Worm (Caenorhabditis elegans) whole organism, early embryonic: ENCODE results near the gene clec-171.
A peak's percentile ranks its signal among the peaks of the same experiment; 100 is the strongest.

Experiments used
- B0310.2 ChIP-seq: sonication (generic microtip); optimal IDR thresholded peaks from 2 replicates; lab custom pipeline; 2016; ENCODE audit warnings: mild to moderate bottlenecking, missing genetic modification characterization, missing compliant biosample characterization
- F13C5.2 ChIP-seq: sonication (generic microtip); optimal IDR thresholded peaks from 2 replicates; lab custom pipeline; 2017; ENCODE audit warnings: mild to moderate bottlenecking, missing genetic modification characterization, inconsistent platforms, missing compliant biosample characterization
- aly-1 ChIP-seq: sonication (generic microtip); optimal IDR thresholded peaks from 2 replicates; lab custom pipeline; 2016; ENCODE audit warnings: missing genetic modification characterization, missing compliant biosample characterization
- ama-1 ChIP-seq: fragments of 150-350 bp; optimal IDR thresholded peaks from 2 replicates; lab custom pipeline; 2014
- ceh-13 ChIP-seq: fragments of 200-800 bp; sonication (Bioruptor generic); optimal IDR thresholded peaks from 2 replicates; lab custom pipeline; 2018; ENCODE audit warnings: mild to moderate bottlenecking, missing genetic modification characterization, missing compliant biosample characterization
- ceh-36 ChIP-seq: sonication (generic microtip); optimal IDR thresholded peaks from 2 replicates; lab custom pipeline; 2016; ENCODE audit warnings: missing genetic modification characterization, inconsistent platforms, missing compliant biosample characterization
- ets-7 ChIP-seq: sonication (generic microtip); optimal IDR thresholded peaks from 2 replicates; lab custom pipeline; 2016; ENCODE audit warnings: missing genotype, missing genetic modification characterization, missing compliant biosample characterization
- flt-1 ChIP-seq: fragments of 200-800 bp; sonication (Bioruptor generic); IDR thresholded peaks from 2 replicates; pipeline ENCODE4 v1.3.6; 2022; ENCODE audit warnings: missing genetic modification characterization, missing compliant biosample characterization
- hmbx-1 ChIP-seq: sonication (generic microtip); optimal IDR thresholded peaks from 2 replicates; lab custom pipeline; 2016; ENCODE audit warnings: mild to moderate bottlenecking, missing genetic modification characterization, missing compliant biosample characterization
- hmg-4 ChIP-seq: fragments of 200-800 bp; sonication (Bioruptor generic); optimal IDR thresholded peaks from 2 replicates; lab custom pipeline; 2018; ENCODE audit warnings: mild to moderate bottlenecking, missing genetic modification characterization, missing compliant biosample characterization
- hnd-1 ChIP-seq: sonication (generic microtip); optimal IDR thresholded peaks from 2 replicates; lab custom pipeline; 2016; ENCODE audit warnings: missing genetic modification characterization, missing compliant biosample characterization
- pes-1 ChIP-seq: fragments of 200-800 bp; sonication (Bioruptor generic); IDR thresholded peaks from 2 replicates; pipeline ENCODE4 v1.3.6; 2022; ENCODE audit warnings: missing genetic modification reagents, missing genetic modification characterization, missing compliant biosample characterization
- scrt-1 ChIP-seq: fragments of 200-800 bp; sonication (Bioruptor generic); IDR thresholded peaks from 2 replicates; pipeline ENCODE4 v1.3.6; 2022; ENCODE audit warnings: missing genetic modification characterization, missing compliant biosample characterization
- sea-1 ChIP-seq: fragments of 200-800 bp; sonication (Bioruptor generic); conservative IDR thresholded peaks from 2 replicates; pipeline ENCODE4 v1.3.6; 2022; ENCODE audit warnings: missing genetic modification characterization, missing compliant biosample characterization
- tbx-11 ChIP-seq: fragments of 200-800 bp; sonication (Bioruptor generic); IDR thresholded peaks from 2 replicates; pipeline ENCODE4 v1.3.6; 2022; ENCODE audit warnings: missing genetic modification characterization, missing compliant biosample characterization
- tbx-37 ChIP-seq: fragments of 200-800 bp; sonication (Bioruptor generic); conservative IDR thresholded peaks from 2 replicates; pipeline ENCODE4 v1.3.6; 2022; ENCODE audit warnings: missing genetic modification reagents, missing genetic modification characterization, missing compliant biosample characterization
- tra-4 ChIP-seq: sonication (generic microtip); optimal IDR thresholded peaks from 2 replicates; lab custom pipeline; 2017; ENCODE audit warnings: missing genetic modification characterization, missing compliant biosample characterization

clec-171 gene

DNA sequence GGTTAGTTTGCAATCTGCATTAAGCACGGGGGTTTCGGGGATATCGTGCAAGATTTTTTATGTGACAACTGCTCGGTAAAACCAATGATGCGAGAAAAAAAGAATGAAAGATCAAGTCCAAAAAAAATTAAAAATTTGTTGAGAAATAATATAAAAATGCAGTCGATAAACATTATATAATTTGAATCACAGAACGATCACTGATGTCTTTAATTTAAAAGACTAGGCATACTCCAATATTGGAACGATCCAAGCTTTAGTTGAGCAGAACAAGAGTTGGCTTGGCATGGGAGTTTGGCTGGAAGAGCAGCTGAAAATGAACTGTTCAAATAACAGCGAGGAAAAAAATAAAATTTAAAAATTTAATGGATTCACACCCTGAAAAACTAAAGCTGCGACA is at the start of gene clec-171:
Gene clec-171, minus strand, starts transcription at position 101 of the 400 bp plus-strand sequence.
- no peak for TF ChIP-seq scrt-1
- TF ChIP-seq tra-4 (tag; lab: Kevin White, UChicago): no peak
- TF ChIP-seq F13C5.2 (tag; lab: Kevin White, UChicago): no peak
- TF ChIP-seq hmbx-1: no peak
- no peak for TF ChIP-seq ets-7

- TF ChIP-seq pes-1: no peak
- TF ChIP-seq ets-7: no peak
- TF ChIP-seq ceh-13 (GFP tag; lab: Kevin White, UChicago): no peak
- no peak for TF ChIP-seq hmg-4
- no peak for TF ChIP-seq scrt-1
Measured at ce11 chrIV:1475009-1475408, 47.8 kb upstream of the clec-171 start, which contains the start of gene Y77E11A.12. TSS of gene Y77E11A.12 (minus strand) at chrIV:1475109.

DNA sequence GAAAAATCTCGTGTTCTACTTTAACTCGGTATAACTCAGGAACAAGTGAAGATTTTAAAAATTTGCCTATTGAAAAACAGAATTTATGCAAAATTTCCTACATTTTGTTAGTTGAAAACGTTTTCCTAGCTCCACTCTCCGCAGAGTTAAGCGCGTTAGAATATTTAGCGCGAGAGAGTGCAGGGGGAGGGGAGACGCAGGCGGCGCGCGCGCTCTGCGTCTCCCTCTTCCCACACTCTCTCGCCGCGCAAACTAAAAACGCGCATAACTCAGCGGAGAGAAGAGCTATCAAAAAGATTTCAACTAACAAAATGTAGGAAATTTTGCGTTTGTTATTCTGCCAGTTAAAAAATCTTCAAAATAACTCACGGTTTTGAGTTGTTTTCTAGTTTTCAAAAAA is 45.0 kb upstream of the clec-171 start:
- TF ChIP-seq aly-1: no peak
- no peak for TF ChIP-seq tbx-11 (GFP tag; lab: Robert Waterston, UW)
- no peak for TF ChIP-seq tra-4 (tag; lab: Kevin White, UChicago)
- TF ChIP-seq hnd-1 (tag; lab: Kevin White, UChicago): no peak
- TF ChIP-seq ceh-13 (GFP tag; lab: Kevin White, UChicago): no peak
- no peak for TF ChIP-seq F13C5.2 (tag; lab: Kevin White, UChicago)

DNA sequence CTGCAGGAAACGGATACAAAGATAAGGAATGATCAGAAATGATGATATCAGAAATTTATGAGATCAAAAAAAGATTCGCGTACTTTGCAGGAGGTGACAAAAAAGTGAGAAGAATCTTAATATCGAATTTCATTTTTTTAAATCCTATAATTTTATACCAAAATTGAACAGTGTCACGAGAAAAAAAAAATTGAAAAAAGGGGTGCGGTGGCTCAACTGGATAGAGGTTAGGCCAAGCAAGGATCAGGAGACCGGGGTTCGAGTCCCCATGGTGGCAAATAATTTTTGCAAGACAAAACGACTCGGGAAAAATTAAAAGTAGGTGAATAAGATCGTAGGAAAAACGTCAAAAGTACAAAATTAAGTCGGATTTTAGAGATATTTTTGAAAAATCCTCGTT is 43.2 kb upstream of the clec-171 start:
- TF ChIP-seq sea-1 (GFP tag; lab: Robert Waterston, UW): no peak
- no peak for TF ChIP-seq ama-1 (lab: Kevin White, UChicago)
- no peak for TF ChIP-seq flt-1 (GFP tag; lab: Robert Waterston, UW)
- TF ChIP-seq ets-7: no peak
- no peak for TF ChIP-seq tbx-11 (GFP tag; lab: Robert Waterston, UW)
- TF ChIP-seq ceh-13 (GFP tag; lab: Kevin White, UChicago): no peak
- no peak for TF ChIP-seq aly-1
- TF ChIP-seq F13C5.2 (tag; lab: Kevin White, UChicago): no peak
- TF ChIP-seq B0310.2 (tag; lab: Kevin White, UChicago): no peak
- no peak for TF ChIP-seq pes-1
- no peak for TF ChIP-seq ceh-36 (tag; lab: Kevin White, UChicago)

DNA sequence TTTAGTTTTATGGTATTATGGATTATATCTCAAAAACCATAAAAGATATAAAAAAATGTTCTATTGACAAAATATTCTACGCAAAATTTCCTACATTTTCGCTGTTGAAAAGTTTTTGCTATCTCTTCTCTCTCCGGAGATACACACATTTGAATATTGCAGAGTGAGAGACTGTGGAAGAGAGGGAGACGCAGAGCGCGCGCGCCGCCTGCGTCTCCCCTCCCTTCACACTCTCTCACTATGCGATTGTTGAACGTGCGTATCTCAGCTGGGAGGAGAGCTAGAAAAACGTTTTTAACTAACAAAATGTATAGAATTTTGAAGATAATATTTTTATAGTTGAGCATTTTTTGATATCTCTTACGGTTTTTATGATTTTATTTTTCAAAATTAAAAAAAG is 41.9 kb upstream of the clec-171 start:
- TF ChIP-seq pes-1 (no peak), ama-1 (lab: Kevin White, UChicago) (no peak), tra-4 (tag; lab: Kevin White, UChicago) (no peak), F13C5.2 (tag; lab: Kevin White, UChicago) (no peak)

DNA sequence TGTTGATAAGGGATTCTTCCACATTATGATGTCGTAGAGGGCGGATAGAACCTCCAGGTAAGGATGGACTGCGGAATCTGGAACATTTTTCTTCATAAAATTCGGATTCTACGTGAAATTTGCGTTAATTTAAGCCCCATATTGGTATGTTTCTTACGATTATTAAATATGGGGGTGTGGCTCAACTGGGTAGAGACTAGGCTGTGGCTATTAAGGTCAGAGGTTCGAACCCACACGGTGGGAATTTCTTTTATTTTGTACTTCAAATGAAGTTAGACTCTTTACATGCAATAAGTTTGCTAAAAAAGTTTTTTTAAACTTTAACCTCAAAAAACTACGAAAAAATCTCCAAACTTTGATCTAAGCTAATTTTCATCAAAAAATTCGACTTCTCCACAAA is 38.3 kb upstream of the clec-171 start:
- TF ChIP-seq B0310.2 (tag; lab: Kevin White, UChicago): no peak
- no peak for TF ChIP-seq pes-1
- no peak for TF ChIP-seq scrt-1

- TF ChIP-seq hmbx-1 (no peak), hmg-4 (no peak), tbx-37 (GFP tag; lab: Robert Waterston, UW) (no peak), ama-1 (lab: Kevin White, UChicago) (no peak), tra-4 (tag; lab: Kevin White, UChicago) (no peak), aly-1 (no peak)
Measured at ce11 chrIV:1461463-1461862, 34.3 kb upstream of the clec-171 start.

DNA sequence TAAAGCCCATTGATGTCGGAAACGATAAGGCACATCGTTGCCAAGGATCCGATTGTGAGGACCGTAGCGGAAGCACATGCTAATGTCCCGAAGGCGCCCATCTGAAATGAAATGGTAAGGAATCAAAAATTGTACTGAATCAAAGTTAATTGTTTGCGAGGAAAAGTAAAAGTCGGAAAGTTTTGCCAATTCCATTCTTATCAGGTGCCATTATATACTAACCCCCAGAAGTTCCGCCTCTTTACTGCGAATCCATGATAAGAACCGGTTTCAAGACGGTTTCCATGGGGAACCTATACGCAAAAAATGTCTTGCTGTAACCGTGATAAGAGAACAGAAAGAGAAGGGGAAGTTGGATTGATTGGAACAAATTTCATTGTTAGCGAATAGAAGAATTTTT is 33.5 kb upstream of the clec-171 start, which contains the start of gene col-106:
Gene col-106, minus strand, starts transcription at position 101 of the 400 bp plus-strand sequence.
- TF ChIP-seq tbx-37 (GFP tag; lab: Robert Waterston, UW) (no peak), ceh-36 (tag; lab: Kevin White, UChicago) (no peak), tbx-11 (GFP tag; lab: Robert Waterston, UW) (no peak), F13C5.2 (tag; lab: Kevin White, UChicago) (no peak), pes-1 (no peak), B0310.2 (tag; lab: Kevin White, UChicago) (no peak), ets-7 (no peak), scrt-1 (no peak), hmbx-1 (no peak), ama-1 (lab: Kevin White, UChicago) (no peak), tra-4 (tag; lab: Kevin White, UChicago) (no peak), hnd-1 (tag; lab: Kevin White, UChicago) (no peak), ceh-13 (GFP tag; lab: Kevin White, UChicago) (no peak), aly-1 (no peak), flt-1 (GFP tag; lab: Robert Waterston, UW) (no peak), sea-1 (GFP tag; lab: Robert Waterston, UW) (no peak), hmg-4 (no peak)

- TF ChIP-seq hnd-1 (tag; lab: Kevin White, UChicago) (no peak), sea-1 (GFP tag; lab: Robert Waterston, UW) (0 out of 2 replicates have a peak, but pooled peaks have one; percentile 5)
Measured at ce11 chrIV:1459826-1460489, 32.8 kb upstream of the clec-171 start.
